Worm (Caenorhabditis elegans) whole organism, L4 larva: ENCODE measurements around the gene eak-3.

Experiments used
- F37D6.2 ChIP-seq: sonication (generic microtip); optimal IDR thresholded peaks from 2 replicates; lab custom pipeline; 2016; ENCODE audit warnings: mild to moderate bottlenecking, missing genetic modification characterization, missing compliant biosample characterization
- F44E2.7 ChIP-seq: fragments of 200-800 bp; sonication (Bioruptor generic); IDR thresholded peaks from 2 replicates; pipeline ENCODE4 v2.1.2; 2022; ENCODE audit warnings: missing genetic modification characterization, missing compliant biosample characterization
- R02D3.7 ChIP-seq: fragments of 150-350 bp; sonication (generic microtip); optimal IDR thresholded peaks from 3 replicates; lab custom pipeline; 2014; ENCODE audit warnings: missing biosample characterization, missing genetic modification characterization
- T26A8.4 ChIP-seq: fragments of 200-800 bp; sonication (Bioruptor generic); IDR thresholded peaks from 2 replicates; pipeline ENCODE4 v1.3.6; 2022; ENCODE audit warnings: missing genetic modification characterization, missing compliant biosample characterization
- Y105C5A.15 ChIP-seq: fragments of 200-800 bp; sonication (Bioruptor generic); IDR thresholded peaks from 2 replicates; pipeline ENCODE4 v1.3.6; 2022; ENCODE audit warnings: missing genetic modification characterization, missing compliant biosample characterization
- Y48G9A.11 ChIP-seq: fragments of 200-800 bp; sonication (Bioruptor generic); IDR thresholded peaks from 2 replicates; pipeline ENCODE4 v1.3.6; 2022; ENCODE audit warnings: missing genetic modification reagents, missing genetic modification characterization, missing compliant biosample characterization
- Y5F2A.4 ChIP-seq: fragments of 200-800 bp; sonication (Bioruptor generic); optimal IDR thresholded peaks from 2 replicates; lab custom pipeline; 2018; ENCODE audit warnings: mild to moderate bottlenecking, missing genetic modification characterization, missing compliant biosample characterization
- aha-1 ChIP-seq: fragments of 150-350 bp; peaks from one replicate; lab custom pipeline; 2014; ENCODE audit warnings: missing biosample characterization, missing genetic modification characterization
- aly-2 ChIP-seq: sonication (generic microtip); optimal IDR thresholded peaks from 2 replicates; lab custom pipeline; 2018; ENCODE audit warnings: missing biosample characterization, missing genetic modification characterization
- ceh-28 ChIP-seq: fragments of 150-350 bp; optimal IDR thresholded peaks from 2 replicates; lab custom pipeline; 2014; ENCODE audit warnings: missing biosample characterization, missing genetic modification reagents, missing genetic modification characterization
- ceh-32 ChIP-seq: sonication (generic microtip); optimal IDR thresholded peaks from 2 replicates; lab custom pipeline; 2016; ENCODE audit warnings: mild to moderate bottlenecking, missing genetic modification characterization, missing compliant biosample characterization; ENCODE audit not compliant: poor library complexity
- ceh-44 ChIP-seq: fragments of 200-800 bp; sonication (Bioruptor generic); IDR thresholded peaks from 2 replicates; pipeline ENCODE4 v1.3.6; 2022; ENCODE audit warnings: missing genetic modification reagents, missing genetic modification characterization, missing compliant biosample characterization
- ctbp-1 ChIP-seq: fragments of 200-800 bp; sonication (Bioruptor generic); IDR thresholded peaks from 2 replicates; pipeline ENCODE4 v1.3.6; 2022; ENCODE audit warnings: missing genetic modification reagents, missing genetic modification characterization, missing compliant biosample characterization
- daf-12 ChIP-seq: fragments of 150-350 bp; optimal IDR thresholded peaks from 2 replicates; lab custom pipeline; 2014; ENCODE audit warnings: missing biosample characterization, missing genetic modification reagents, missing genetic modification characterization
- daf-16 ChIP-seq, 3 experiments: sonication (generic microtip); optimal IDR thresholded peaks; 2 replicates each; lab custom pipeline; 2016 to 2017; ENCODE audit warnings: missing genetic modification characterization in 3 of 3, missing genetic modification reagents in 3 of 3, mild to moderate bottlenecking in 2 of 3, missing compliant biosample characterization in 2 of 3, missing biosample characterization in 1 of 3, moderate library complexity in 1 of 3
- daf-8 ChIP-seq: fragments of 200-800 bp; sonication (Bioruptor generic); IDR thresholded peaks from 2 replicates; pipeline ENCODE4 v1.3.6; 2022; ENCODE audit warnings: missing genetic modification characterization, missing compliant biosample characterization
- dmd-8 ChIP-seq: fragments of 200-800 bp; sonication (Bioruptor generic); IDR thresholded peaks from 2 replicates; pipeline ENCODE4 v1.3.6; 2022; ENCODE audit warnings: missing genetic modification characterization, missing compliant biosample characterization
- dmd-9 ChIP-seq: fragments of 200-800 bp; sonication (Bioruptor generic); IDR thresholded peaks from 2 replicates; pipeline ENCODE4 v1.3.6; 2022; ENCODE audit warnings: missing genetic modification reagents, missing genetic modification characterization, missing compliant biosample characterization
- dpl-1 ChIP-seq: fragments of 150-350 bp; optimal IDR thresholded peaks from 2 replicates; lab custom pipeline; 2014; ENCODE audit warnings: missing biosample characterization, missing genetic modification reagents, missing genetic modification characterization
- dve-1 ChIP-seq: sonication (generic microtip); optimal IDR thresholded peaks from 2 replicates; lab custom pipeline; 2017; ENCODE audit warnings: antibody characterized with exemption, mild to moderate bottlenecking, missing genetic modification characterization, missing compliant biosample characterization; ENCODE audit not compliant: insufficient read depth
- egl-27 ChIP-seq: sonication (generic microtip); optimal IDR thresholded peaks from 3 replicates; lab custom pipeline; 2017; ENCODE audit warnings: missing biosample characterization, missing genetic modification reagents, missing genetic modification characterization
- gei-8 ChIP-seq: fragments of 200-800 bp; sonication (Bioruptor generic); optimal IDR thresholded peaks from 2 replicates; lab custom pipeline; 2018; ENCODE audit warnings: mild to moderate bottlenecking, missing genetic modification characterization, missing compliant biosample characterization
- hif-1 ChIP-seq, 2 experiments: sonication (generic microtip); optimal IDR thresholded peaks; 2 replicates each; lab custom pipeline; 2016 to 2017; ENCODE audit warnings: missing compliant biosample characterization in 2 of 2, missing genetic modification characterization in 2 of 2, missing genetic modification reagents in 2 of 2, missing genotype in 2 of 2, mild to moderate bottlenecking in 1 of 2
- lim-7 ChIP-seq: fragments of 200-800 bp; sonication (Bioruptor generic); IDR thresholded peaks from 2 replicates; pipeline ENCODE4 v1.3.6; 2022; ENCODE audit warnings: missing genetic modification characterization, missing compliant biosample characterization
- lin-13 ChIP-seq: fragments of 150-350 bp; optimal IDR thresholded peaks from 2 replicates; lab custom pipeline; 2014; ENCODE audit warnings: missing biosample characterization, missing genetic modification reagents, missing genetic modification characterization
- lin-29 ChIP-seq: fragments of 200-800 bp; sonication (Bioruptor generic); IDR thresholded peaks from 2 replicates; pipeline ENCODE4 v1.3.6; 2022; ENCODE audit warnings: missing genetic modification reagents, missing genetic modification characterization, missing compliant biosample characterization
- lin-39 ChIP-seq: fragments of 150-350 bp; optimal IDR thresholded peaks from 2 replicates; lab custom pipeline; 2014; ENCODE audit warnings: missing biosample characterization, missing genetic modification reagents, missing genetic modification characterization
- lsy-2 ChIP-seq, 2 experiments: fragments of 150-350 bp in 1 of 2; sonication (generic microtip) in 1 of 2; optimal IDR thresholded peaks; 2 replicates each; lab custom pipeline; 2014 to 2017; ENCODE audit warnings: missing biosample characterization in 2 of 2, missing genetic modification characterization in 2 of 2
- madf-9 ChIP-seq: fragments of 200-800 bp; sonication (Bioruptor generic); conservative IDR thresholded peaks from 2 replicates; pipeline ENCODE4 v1.3.6; 2022; ENCODE audit warnings: missing genetic modification reagents, missing genetic modification characterization, missing compliant biosample characterization
- mdt-29 ChIP-seq: fragments of 200-800 bp; sonication (Bioruptor generic); IDR thresholded peaks from 2 replicates; pipeline ENCODE4 v1.3.6; 2022; ENCODE audit warnings: missing genetic modification reagents, missing genetic modification characterization, missing compliant biosample characterization
- mes-2 ChIP-seq: sonication (generic microtip); optimal IDR thresholded peaks from 2 replicates; lab custom pipeline; 2016; ENCODE audit warnings: missing genotype, mild to moderate bottlenecking, missing genetic modification characterization, missing compliant biosample characterization; ENCODE audit not compliant: poor library complexity, severe bottlenecking
- nhr-28 ChIP-seq: fragments of 150-350 bp; optimal IDR thresholded peaks from 2 replicates; lab custom pipeline; 2014; ENCODE audit warnings: missing biosample characterization, missing genetic modification characterization
- nhr-41 ChIP-seq: fragments of 200-800 bp; sonication (Bioruptor generic); IDR thresholded peaks from 2 replicates; pipeline ENCODE4 v1.3.6; 2022; ENCODE audit warnings: missing genetic modification reagents, missing genetic modification characterization, missing compliant biosample characterization
- nhr-6 ChIP-seq: fragments of 150-350 bp; optimal IDR thresholded peaks from 2 replicates; lab custom pipeline; 2014; ENCODE audit warnings: missing biosample characterization, missing genetic modification characterization
- nhr-76 ChIP-seq: fragments of 150-350 bp; optimal IDR thresholded peaks from 2 replicates; lab custom pipeline; 2014; ENCODE audit warnings: missing biosample characterization, missing genetic modification characterization
- saeg-2 ChIP-seq: fragments of 200-800 bp; sonication (Bioruptor generic); IDR thresholded peaks from 2 replicates; pipeline ENCODE4 v1.3.6; 2022; ENCODE audit warnings: missing genetic modification reagents, missing genetic modification characterization, missing compliant biosample characterization
- sdz-12 ChIP-seq: fragments of 200-800 bp; sonication (Bioruptor generic); optimal IDR thresholded peaks from 2 replicates; lab custom pipeline; 2018; ENCODE audit warnings: mild to moderate bottlenecking, missing genetic modification characterization, missing compliant biosample characterization
- set-16 ChIP-seq: fragments of 200-800 bp; sonication (Bioruptor generic); IDR thresholded peaks from 2 replicates; pipeline ENCODE4 v1.3.6; 2022; ENCODE audit warnings: missing genetic modification reagents, missing genetic modification characterization, missing compliant biosample characterization
- skn-1 ChIP-seq: fragments of 150-350 bp; optimal IDR thresholded peaks from 2 replicates; lab custom pipeline; 2014; ENCODE audit warnings: missing biosample characterization, missing genetic modification characterization
- spr-1 ChIP-seq: sonication (generic microtip); optimal IDR thresholded peaks from 2 replicates; lab custom pipeline; 2016; ENCODE audit warnings: mild to moderate bottlenecking, missing genetic modification characterization, missing compliant biosample characterization
- spr-3 ChIP-seq: fragments of 200-800 bp; sonication (Bioruptor generic); optimal IDR thresholded peaks from 2 replicates; lab custom pipeline; 2018; ENCODE audit warnings: mild to moderate bottlenecking, missing genetic modification characterization, missing compliant biosample characterization
- tag-97 ChIP-seq: fragments of 200-800 bp; sonication (Bioruptor generic); IDR thresholded peaks from 2 replicates; pipeline ENCODE4 v1.3.6; 2022; ENCODE audit warnings: missing genetic modification characterization, missing compliant biosample characterization
- tra-1 ChIP-seq: fragments of 200-800 bp; sonication (Bioruptor generic); IDR thresholded peaks from 2 replicates; pipeline ENCODE4 v1.3.6; 2022; ENCODE audit warnings: missing genetic modification reagents, missing genetic modification characterization, missing compliant biosample characterization
- unc-130 ChIP-seq: sonication (generic microtip); optimal IDR thresholded peaks from 2 replicates; lab custom pipeline; 2016; ENCODE audit warnings: missing genetic modification reagents, missing genetic modification characterization, missing compliant biosample characterization
- unc-39 ChIP-seq: sonication (generic microtip); optimal IDR thresholded peaks from 2 replicates; lab custom pipeline; 2017; ENCODE audit warnings: missing biosample characterization, missing genetic modification characterization
- zag-1 ChIP-seq: fragments of 150-350 bp; optimal IDR thresholded peaks from 2 replicates; lab custom pipeline; 2014; ENCODE audit warnings: missing biosample characterization, missing genetic modification characterization
- zip-2 ChIP-seq: fragments of 150-350 bp; optimal IDR thresholded peaks from 2 replicates; lab custom pipeline; 2014; ENCODE audit warnings: missing biosample characterization, missing genetic modification characterization
- ztf-11 ChIP-seq: fragments of 150-350 bp; optimal IDR thresholded peaks from 2 replicates; lab custom pipeline; 2014; ENCODE audit warnings: missing biosample characterization, missing genetic modification characterization

eak-3 gene

DNA sequence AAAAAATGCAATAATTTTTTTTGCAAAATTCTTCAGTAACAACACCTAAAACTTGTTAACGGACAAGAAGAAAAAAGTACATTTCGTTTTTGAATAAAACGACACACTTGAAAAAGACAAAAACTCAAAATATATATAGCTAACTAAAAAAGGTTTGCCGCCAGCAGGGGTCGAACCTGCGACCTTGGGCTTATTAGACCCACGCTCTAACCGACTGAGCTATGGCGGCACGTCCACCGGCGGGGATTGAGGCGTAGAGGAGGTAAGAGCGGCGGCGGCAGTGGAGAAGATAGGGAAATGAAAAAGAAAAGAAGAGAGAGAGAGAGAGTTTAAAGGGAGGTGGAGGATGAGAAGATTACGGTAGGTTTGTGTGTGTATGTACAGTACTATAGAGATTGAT is 41.9 kb upstream of the eak-3 start (continued):
- no peak for TF ChIP-seq madf-9 (GFP tag; lab: Robert Waterston, UW)
- TF ChIP-seq nhr-76 (tag; lab: Kevin White, UChicago): no peak
- no peak for TF ChIP-seq ctbp-1
- no peak for TF ChIP-seq daf-12 (tag; lab: Kevin White, UChicago)
- peak; percentile 55 for TF ChIP-seq lin-13 (GFP tag; lab: Kevin White, UChicago)
- TF ChIP-seq ceh-28 (tag; lab: Kevin White, UChicago): no peak
- peak in 1 of 2 experiments; percentile 22 for TF ChIP-seq hif-1 (tag; optimal IDR thresholded peaks at IDR 0.05; lab: Kevin White, UChicago)
- TF ChIP-seq mdt-29 (GFP tag; lab: Robert Waterston, UW): no peak
- TF ChIP-seq aly-2 (tag; lab: Kevin White, UChicago): no peak
- TF ChIP-seq mes-2 (tag; lab: Kevin White, UChicago): peak; percentile 72
- TF ChIP-seq egl-27 (tag; lab: Kevin White, UChicago): no peak
- TF ChIP-seq spr-3 (GFP tag; lab: Kevin White, UChicago): peak; percentile 8
- TF ChIP-seq ceh-44 (GFP tag; lab: Robert Waterston, UW): no peak
- TF ChIP-seq lin-29: no peak
- no peak for TF ChIP-seq dpl-1 (GFP tag; lab: Kevin White, UChicago)
- TF ChIP-seq lin-39 (tag; lab: Kevin White, UChicago): no peak
- peak; percentile 66 for TF ChIP-seq set-16 (GFP tag; lab: Robert Waterston, UW)

DNA sequence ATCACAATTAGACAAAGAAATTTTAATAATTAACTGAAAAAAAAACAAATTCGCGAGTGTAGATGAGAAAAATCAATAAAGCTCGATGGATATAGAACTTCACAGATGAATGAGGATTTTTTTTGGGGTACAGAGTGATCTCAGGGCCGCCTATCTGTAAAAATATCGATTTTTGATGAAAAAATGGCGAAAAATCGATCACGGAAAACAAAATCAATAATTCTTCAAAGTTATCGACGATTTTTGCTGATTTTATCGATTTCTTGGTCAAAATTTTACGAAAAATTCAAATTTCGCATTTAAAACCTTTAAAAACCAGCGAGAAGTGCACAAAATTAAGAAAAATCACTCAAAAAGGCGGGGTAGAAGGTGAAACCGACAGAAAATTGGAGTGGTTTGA is 39.7 kb upstream of the eak-3 start:
- TF ChIP-seq ceh-28 (tag; lab: Kevin White, UChicago) (peak; percentile 70), F44E2.7 (no peak), aha-1 (peak; percentile 22)

DNA sequence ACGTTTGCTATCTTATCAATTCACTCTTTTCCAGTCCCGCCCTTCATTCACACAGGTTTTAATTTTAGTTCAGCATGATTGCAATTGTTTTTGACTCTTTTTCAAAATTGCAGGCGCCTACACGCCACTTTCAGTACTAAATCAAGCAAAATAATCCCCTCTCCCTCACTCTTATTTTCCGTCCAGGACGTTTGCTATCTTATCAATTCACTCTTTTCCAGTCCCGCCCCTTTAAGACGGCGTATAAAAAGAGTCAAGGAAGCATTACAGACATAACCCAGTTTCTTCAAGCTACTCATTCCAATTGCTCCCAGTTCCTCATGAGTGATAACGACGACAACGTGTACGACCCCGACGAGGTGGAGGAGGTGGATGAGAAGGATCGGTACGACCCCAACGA is 38.3 kb upstream of the eak-3 start, which contains the start of gene Y119D3B.21:
Y119D3B.21 (plus strand) TSS at position 321 of the 400 bp plus-strand sequence.
- TF ChIP-seq daf-8 (no peak), tag-97 (GFP tag; lab: Robert Waterston, UW) (no peak), nhr-76 (tag; lab: Kevin White, UChicago) (no peak), ztf-11 (no peak), Y5F2A.4 (GFP tag; lab: Kevin White, UChicago) (no peak), Y105C5A.15 (GFP tag; lab: Robert Waterston, UW) (no peak), lin-13 (GFP tag; lab: Kevin White, UChicago) (peak; percentile 36), dmd-9 (GFP tag; lab: Robert Waterston, UW) (no peak), nhr-6 (tag; lab: Kevin White, UChicago) (no peak), set-16 (GFP tag; lab: Robert Waterston, UW) (no peak), zip-2 (tag; lab: Kevin White, UChicago) (no peak), spr-1 (no peak), daf-16 (GFP tag; optimal IDR thresholded peaks at IDR 0.05; lab: Kevin White, UChicago) (no peak), daf-16 (tag; optimal IDR thresholded peaks at IDR 0.05; lab: Kevin White, UChicago) (peak; percentile 70), Y48G9A.11 (no peak), nhr-41 (GFP tag; lab: Robert Waterston, UW) (no peak; the same call in 1 of the 2 replicates), unc-39 (tag; lab: Kevin White, UChicago) (no peak), gei-8 (GFP tag; lab: Kevin White, UChicago) (no peak), saeg-2 (GFP tag; lab: Robert Waterston, UW) (peak; percentile 60; the same call in 1 of the 2 replicates), dmd-8 (GFP tag; lab: Robert Waterston, UW) (no peak), F44E2.7 (no peak), lsy-2 (tag; optimal IDR thresholded peaks at IDR 0.05; lab: Kevin White, UChicago) (no peak), unc-130 (GFP tag; lab: Kevin White, UChicago) (no peak), ceh-32 (no peak), R02D3.7 (tag; lab: Kevin White, UChicago) (no peak), sdz-12 (no peak), lim-7 (no peak), tra-1 (GFP tag; lab: Robert Waterston, UW) (0 out of 2 replicates have a peak, but pooled peaks have one; percentile 37), zag-1 (tag; lab: Kevin White, UChicago) (no peak), dpl-1 (GFP tag; lab: Kevin White, UChicago) (no peak), skn-1 (tag; lab: Kevin White, UChicago) (no peak), dve-1 (peak; percentile 53), nhr-28 (peak; percentile 66), F37D6.2 (no peak), T26A8.4 (GFP tag; lab: Robert Waterston, UW) (0 out of 2 replicates have a peak, but pooled peaks have one; percentile 17)
